Fruit fly (Drosophila melanogaster): Measurements from ENCODE around the gene Msp300.

Msp300 gene

dm6 chr2L:5096222-5096621 lies 4.5 kb upstream of the Msp300 start, which contains the start of gene CG4230 (continued):
- TF ChIP-seq CG34224 (GFP tag; IDR thresholded peaks at IDR 0.05; ENCODE audit: partially characterized antibody): peak; percentile 78
- TF ChIP-seq CG16779 (GFP tag; IDR thresholded peaks at IDR 0.05): no peak
- peak; percentile 91 for TF ChIP-seq hbn (GFP tag; IDR thresholded peaks at IDR 0.05; ENCODE audit: partially characterized antibody)
- peak; percentile 40 for TF ChIP-seq YL-1 (GFP tag; optimal IDR thresholded peaks at IDR 0.05)
- TF ChIP-seq Opbp (GFP tag; IDR thresholded peaks at IDR 0.05; ENCODE audit: partially characterized antibody): peak; percentile 87
- 0 out of 4 replicates have a peak, but pooled peaks have one; percentile 14 for TF ChIP-seq chinmo (GFP tag; IDR thresholded peaks at IDR 0.05; ENCODE audit: partially characterized antibody)
- no peak for TF ChIP-seq so (GFP tag; IDR thresholded peaks at IDR 0.05)
- no peak for TF ChIP-seq Dbx (GFP tag; IDR thresholded peaks at IDR 0.05)
- TF ChIP-seq sisA (GFP tag; IDR thresholded peaks at IDR 0.05): no peak
- peak; percentile 65 for TF ChIP-seq trem (tag; optimal IDR thresholded peaks at IDR 0.05)
- TF ChIP-seq CG12659 (GFP tag; optimal IDR thresholded peaks at IDR 0.05): peak; percentile 26
- no peak for TF ChIP-seq CG18619 (GFP tag; optimal IDR thresholded peaks at IDR 0.05)
- no peak for TF ChIP-seq D19B (GFP tag; optimal IDR thresholded peaks at IDR 0.05)
- peak; percentile 48; the same call in 1 of the 2 replicates for TF ChIP-seq nerfin-2 (GFP tag; IDR thresholded peaks at IDR 0.05; ENCODE audit: partially characterized antibody)
- TF ChIP-seq CkIIα-i1 (GFP tag; IDR thresholded peaks at IDR 0.05): no peak
- no peak for TF ChIP-seq wdn (GFP tag; IDR thresholded peaks at IDR 0.05)
- no peak for TF ChIP-seq Abd-B (GFP tag; optimal IDR thresholded peaks at IDR 0.05)
- peak; percentile 65 for TF ChIP-seq inv (GFP tag; IDR thresholded peaks at IDR 0.05; ENCODE audit: partially characterized antibody)
- TF ChIP-seq cas (GFP tag; IDR thresholded peaks at IDR 0.05): no peak
- no peak for TF ChIP-seq onecut (GFP tag; IDR thresholded peaks at IDR 0.05)
- TF ChIP-seq h (optimal IDR thresholded peaks at IDR 0.05): no peak
- TF ChIP-seq en (GFP tag; optimal IDR thresholded peaks at IDR 0.05): no peak
- peak; percentile 95 for TF ChIP-seq Bgb (GFP tag; IDR thresholded peaks at IDR 0.05; ENCODE audit: partially characterized antibody)
- no peak for TF ChIP-seq CG6175 (GFP tag; IDR thresholded peaks at IDR 0.05)
- TF ChIP-seq Optix (GFP tag; IDR thresholded peaks at IDR 0.05): no peak
- no peak for TF ChIP-seq Xbp1 (GFP tag; optimal IDR thresholded peaks at IDR 0.05)
- peak; percentile 7 for TF ChIP-seq CG9797 (GFP tag; optimal IDR thresholded peaks at IDR 0.05)
- TF ChIP-seq CG8281 (tag; optimal IDR thresholded peaks at IDR 0.05): no peak
- no peak for TF ChIP-seq scrt (GFP tag; optimal IDR thresholded peaks at IDR 0.05)
- TF ChIP-seq CG12071 (GFP tag; optimal IDR thresholded peaks at IDR 0.05): no peak
- no peak for TF ChIP-seq dimm (GFP tag; IDR thresholded peaks at IDR 0.05)
- TF ChIP-seq hth (optimal IDR thresholded peaks at IDR 0.05): no peak
- peak; percentile 87 to 99 for TF ChIP-seq crp (GFP tag; optimal IDR thresholded peaks at IDR 0.05)
- peak; percentile 81 for TF ChIP-seq CG16813 (GFP tag; IDR thresholded peaks at IDR 0.05; ENCODE audit: partially characterized antibody)
- peak; percentile 91 for TF ChIP-seq Myb (GFP tag; optimal IDR thresholded peaks at IDR 0.05)
- no peak for TF ChIP-seq disco-r (GFP tag; optimal IDR thresholded peaks at IDR 0.05)
- TF ChIP-seq stwl (tag; optimal IDR thresholded peaks at IDR 0.05): peak; percentile 30
- no peak for TF ChIP-seq Ada2b (GFP tag; IDR thresholded peaks at IDR 0.05)
- TF ChIP-seq CG2889 (GFP tag; IDR thresholded peaks at IDR 0.05): no peak
- peak; percentile 43 for TF ChIP-seq CG2116 (GFP tag; optimal IDR thresholded peaks at IDR 0.05)
- TF ChIP-seq CG17328 (GFP tag; IDR thresholded peaks at IDR 0.05): 0 out of 2 replicates have a peak, but pooled peaks have one; percentile 7
- peak; percentile 83 for TF ChIP-seq BEAF-32 (GFP tag; optimal IDR thresholded peaks at IDR 0.05)
- peak; percentile 94 for TF ChIP-seq bbx (GFP tag; IDR thresholded peaks at IDR 0.05; ENCODE audit: partially characterized antibody)
- no peak for TF ChIP-seq Nf-YA (GFP tag; IDR thresholded peaks at IDR 0.05)
- no peak for TF ChIP-seq Oaz (GFP tag; IDR thresholded peaks at IDR 0.05)
- TF ChIP-seq Hr78 (GFP tag; optimal IDR thresholded peaks at IDR 0.05): no peak
- TF ChIP-seq CG15601 (tag; optimal IDR thresholded peaks at IDR 0.05): no peak
- TF ChIP-seq lab (GFP tag; optimal IDR thresholded peaks at IDR 0.05): peak; percentile 24
- TF ChIP-seq CG14860 (GFP tag; IDR thresholded peaks at IDR 0.05; ENCODE audit: partially characterized antibody): peak; percentile 69; the same call in 2 of the 3 replicates
- no peak for TF ChIP-seq CG6765 (GFP tag; optimal IDR thresholded peaks at IDR 0.05)

Measured in whole organism, embryonic.